Fruit fly (Drosophila melanogaster) whole organism, embryonic: ENCODE results near the gene Vsp37A.

Source experiments
- Atf6 ChIP-seq: fragments of 200-800 bp; sonication (Bioruptor generic); IDR thresholded peaks from 2 replicates; pipeline ENCODE4 v1.3.6; 2022; ENCODE audit warnings: missing biosample characterization, missing genetic modification characterization
- BtbVII ChIP-seq: fragments of 200-800 bp; sonication (Bioruptor generic); optimal IDR thresholded peaks from 3 replicates; lab custom pipeline; 2017; ENCODE audit warnings: missing biosample characterization, mild to moderate bottlenecking, missing genetic modification characterization
- CG10267 ChIP-seq: fragments of 200-800 bp; sonication (Bioruptor generic); optimal IDR thresholded peaks from 2 replicates; lab custom pipeline; 2018; ENCODE audit warnings: missing biosample characterization, mild to moderate bottlenecking, missing genetic modification characterization, moderate library complexity
- CG10321 ChIP-seq: fragments of 200-800 bp; sonication (Bioruptor generic); IDR thresholded peaks from 2 replicates; pipeline ENCODE4 v1.3.6; 2022; ENCODE audit warnings: missing biosample characterization, missing genetic modification characterization
- CG12155 ChIP-seq: fragments of 200-800 bp; sonication (Bioruptor generic); optimal IDR thresholded peaks from 3 replicates; lab custom pipeline; 2016; ENCODE audit warnings: missing biosample characterization, missing genetic modification characterization
- CG12236 ChIP-seq: fragments of 200-800 bp; sonication (Bioruptor generic); optimal IDR thresholded peaks from 2 replicates; lab custom pipeline; 2016; ENCODE audit warnings: missing biosample characterization, missing genetic modification characterization
- CG14441 ChIP-seq: fragments of 200-800 bp; sonication (Bioruptor generic); IDR thresholded peaks from 2 replicates; pipeline ENCODE4 v1.3.6; 2022; ENCODE audit warnings: missing biosample characterization, missing genetic modification characterization
- CG15479 ChIP-seq: fragments of 200-800 bp; sonication (Bioruptor generic); optimal IDR thresholded peaks from 3 replicates; lab custom pipeline; 2019; ENCODE audit warnings: missing biosample characterization, mild to moderate bottlenecking, missing genetic modification characterization, moderate library complexity
- CG15601 ChIP-seq: fragments of 200-800 bp; sonication (Bioruptor generic); optimal IDR thresholded peaks from 3 replicates; lab custom pipeline; 2019; ENCODE audit warnings: missing biosample characterization, mild to moderate bottlenecking, missing genetic modification characterization, moderate library complexity
- CG17829 ChIP-seq: fragments of 200-800 bp; optimal IDR thresholded peaks from 2 replicates; lab custom pipeline; 2019; ENCODE audit warnings: missing biosample characterization, mild to moderate bottlenecking, missing genetic modification characterization, moderate library complexity
- CG2202 ChIP-seq: fragments of 200-800 bp; sonication (Bioruptor generic); optimal IDR thresholded peaks from 2 replicates; lab custom pipeline; 2018; ENCODE audit warnings: missing biosample characterization, mild to moderate bottlenecking, missing genetic modification characterization
- CG30020 ChIP-seq: fragments of 200-800 bp; optimal IDR thresholded peaks from 2 replicates; lab custom pipeline; 2019; ENCODE audit warnings: missing biosample characterization, mild to moderate bottlenecking, missing genetic modification characterization, moderate library complexity
- CG30431 ChIP-seq: fragments of 200-800 bp; sonication (Bioruptor generic); optimal IDR thresholded peaks from 2 replicates; lab custom pipeline; 2017; ENCODE audit warnings: missing biosample characterization, missing genetic modification characterization
- CG4730 ChIP-seq: fragments of 200-800 bp; sonication (Bioruptor generic); IDR thresholded peaks from 2 replicates; pipeline ENCODE4 v1.3.6; 2022; ENCODE audit warnings: missing biosample characterization, missing genetic modification characterization
- CG6175 ChIP-seq: fragments of 200-800 bp; sonication (Bioruptor generic); IDR thresholded peaks from 3 replicates; pipeline ENCODE4 v1.3.6; 2022; ENCODE audit warnings: missing biosample characterization, missing genetic modification characterization
- CG6689 ChIP-seq: fragments of 200-800 bp; sonication (Bioruptor generic); IDR thresholded peaks from 2 replicates; pipeline ENCODE4 v1.3.6; 2022; ENCODE audit warnings: missing biosample characterization, missing genetic modification characterization
- CG6791 ChIP-seq: fragments of 200-800 bp; sonication (Bioruptor generic); IDR thresholded peaks from 3 replicates; pipeline ENCODE4 v1.3.6; 2022; ENCODE audit warnings: missing biosample characterization, missing genetic modification characterization; ENCODE audit not compliant: partially characterized antibody
- CrebB ChIP-seq: fragments of 200-800 bp; sonication (Bioruptor generic); optimal IDR thresholded peaks from 3 replicates; lab custom pipeline; 2018; ENCODE audit warnings: missing biosample characterization, mild to moderate bottlenecking, missing genetic modification characterization
- H15 ChIP-seq: fragments of 200-800 bp; sonication (Bioruptor generic); IDR thresholded peaks from 3 replicates; pipeline ENCODE4 v1.3.6; 2022; ENCODE audit warnings: missing biosample characterization, missing genetic modification characterization
- Hsf ChIP-seq: fragments of 200-800 bp; sonication (Bioruptor generic); optimal IDR thresholded peaks from 3 replicates; lab custom pipeline; 2016; ENCODE audit warnings: missing biosample characterization, missing genetic modification characterization
- Nf-YC ChIP-seq: fragments of 200-800 bp; optimal IDR thresholded peaks from 3 replicates; lab custom pipeline; 2019; ENCODE audit warnings: missing biosample characterization, mild to moderate bottlenecking, missing genetic modification characterization, moderate library complexity
- Opbp ChIP-seq: fragments of 200-800 bp; sonication (Bioruptor generic); IDR thresholded peaks from 3 replicates; pipeline ENCODE4 v1.3.6; 2022; ENCODE audit warnings: missing biosample characterization, missing genetic modification characterization; ENCODE audit not compliant: partially characterized antibody
- Ptx1 ChIP-seq: fragments of 200-800 bp; sonication (Bioruptor generic); IDR thresholded peaks from 2 replicates; pipeline ENCODE4 v1.3.6; 2022; ENCODE audit warnings: missing biosample characterization, missing genetic modification characterization
- Rfx ChIP-seq: fragments of 200-800 bp; sonication (Bioruptor generic); IDR thresholded peaks from 2 replicates; pipeline ENCODE4 v1.3.6; 2022; ENCODE audit warnings: missing biosample characterization, missing genetic modification characterization
- Sry-β ChIP-seq: fragments of 200-800 bp; sonication (Bioruptor generic); optimal IDR thresholded peaks from 2 replicates; lab custom pipeline; 2018; ENCODE audit warnings: missing biosample characterization, mild to moderate bottlenecking, missing genetic modification characterization, moderate library complexity
- Taf1 ChIP-seq: fragments of 200-800 bp; sonication (Bioruptor generic); IDR thresholded peaks from 2 replicates; pipeline ENCODE4 v1.3.6; 2022; ENCODE audit warnings: missing biosample characterization, missing genetic modification characterization
- Tbp ChIP-seq: fragments of >200 bp; optimal IDR thresholded peaks from 2 replicates; lab custom pipeline; 2018; ENCODE audit warnings: missing biosample characterization, missing genetic modification characterization
- abd-A ChIP-seq: fragments of 200-800 bp; sonication (Bioruptor generic); optimal IDR thresholded peaks from 3 replicates; lab custom pipeline; 2019; ENCODE audit warnings: missing biosample characterization, mild to moderate bottlenecking, missing genetic modification characterization, moderate library complexity
- ap ChIP-seq: fragments of 200-800 bp; sonication (Bioruptor generic); IDR thresholded peaks from 2 replicates; pipeline ENCODE4 v1.3.6; 2022; ENCODE audit warnings: missing biosample characterization, missing genetic modification characterization
- bigmax ChIP-seq: fragments of 200-800 bp; sonication (Bioruptor generic); optimal IDR thresholded peaks from 2 replicates; lab custom pipeline; 2018; ENCODE audit warnings: missing biosample characterization, mild to moderate bottlenecking, missing genetic modification characterization
- ci ChIP-seq: fragments of 200-800 bp; sonication (Bioruptor generic); IDR thresholded peaks from 3 replicates; pipeline ENCODE4 v1.3.6; 2022; ENCODE audit warnings: missing biosample characterization, missing genetic modification characterization
- danr ChIP-seq: fragments of 200-800 bp; sonication (Bioruptor generic); IDR thresholded peaks from 2 replicates; pipeline ENCODE4 v1.3.6; 2022; ENCODE audit warnings: missing biosample characterization, missing genetic modification characterization
- disco-r ChIP-seq: fragments of 200-800 bp; sonication (Bioruptor generic); optimal IDR thresholded peaks from 2 replicates; lab custom pipeline; 2016; ENCODE audit warnings: missing biosample characterization, missing genetic modification characterization
- fd3F ChIP-seq: fragments of 200-800 bp; sonication (Bioruptor generic); optimal IDR thresholded peaks from 2 replicates; lab custom pipeline; 2018; ENCODE audit warnings: missing biosample characterization, mild to moderate bottlenecking, missing genetic modification characterization, moderate library complexity
- gcm ChIP-seq: fragments of 200-800 bp; sonication (Bioruptor generic); optimal IDR thresholded peaks from 2 replicates; lab custom pipeline; 2019; ENCODE audit warnings: missing biosample characterization, mild to moderate bottlenecking, missing genetic modification characterization, moderate library complexity
- jigr1 ChIP-seq: fragments of 200-800 bp; sonication (Bioruptor generic); IDR thresholded peaks from 3 replicates; pipeline ENCODE4 v1.3.6; 2022; ENCODE audit warnings: missing biosample characterization, missing genetic modification characterization
- prd ChIP-seq, 3 experiments: fragments of >200 bp in 2 of 3; fragments of 200-800 bp in 1 of 3; sonication (Bioruptor generic) in 1 of 3; optimal IDR thresholded peaks in 2 of 3; IDR thresholded peaks in 1 of 3; 2 replicates in 2 of 3; 3 replicates in 1 of 3; pipeline versions ENCODE4 v1.3.6 to Lab custom; 2017 to 2022; ENCODE audit warnings: missing biosample characterization in 1 of 3, missing genetic modification characterization in 1 of 3
- pzg ChIP-seq: fragments of 200-800 bp; sonication (Bioruptor generic); optimal IDR thresholded peaks from 3 replicates; lab custom pipeline; 2018; ENCODE audit warnings: missing biosample characterization, mild to moderate bottlenecking, missing genetic modification characterization, moderate library complexity
- sens-2 ChIP-seq: fragments of 200-800 bp; sonication (Bioruptor generic); IDR thresholded peaks from 2 replicates; pipeline ENCODE4 v1.3.6; 2022; ENCODE audit warnings: missing biosample characterization, missing genetic modification characterization
- sisA ChIP-seq: fragments of 200-800 bp; sonication (Bioruptor generic); IDR thresholded peaks from 2 replicates; pipeline ENCODE4 v1.3.6; 2022; ENCODE audit warnings: missing biosample characterization, missing genetic modification characterization
- sna ChIP-seq: fragments of 200-800 bp; sonication (Bioruptor generic); IDR thresholded peaks from 2 replicates; pipeline ENCODE4 v1.3.6; 2022; ENCODE audit warnings: missing biosample characterization, missing genetic modification characterization; ENCODE audit not compliant: partially characterized antibody
- tin ChIP-seq: fragments of 200-800 bp; sonication (Bioruptor generic); optimal IDR thresholded peaks from 3 replicates; lab custom pipeline; 2016; ENCODE audit warnings: missing biosample characterization, missing genetic modification characterization
- usp ChIP-seq: fragments of >200 bp; optimal IDR thresholded peaks from 2 replicates; lab custom pipeline; 2017; ENCODE audit warnings: missing biosample characterization, missing genetic modification characterization

Vsp37A gene

dm6 chrX:629239-629821, 8.0 kb downstream of the Vsp37A start, which contains the start of the genes RpL36 and Mybbp1A (continued):
- no peak for TF ChIP-seq usp (GFP tag; lab: Kevin White, UChicago)
- peak; percentile 48 for TF ChIP-seq CG2202 (tag; lab: Kevin White, UChicago)
- TF ChIP-seq CG12155 = peak; percentile 52
- TF ChIP-seq ap (GFP tag; lab: Robert Waterston, UW) = peak; percentile 58
- peak; percentile 52 for TF ChIP-seq CG12236 (GFP tag; lab: Kevin White, UChicago)
- no peak for TF ChIP-seq CG30431 (GFP tag; lab: Kevin White, UChicago)
- TF ChIP-seq Sry-β (GFP tag; lab: Kevin White, UChicago) = no peak
- peak; percentile 64 for TF ChIP-seq disco-r
- TF ChIP-seq Rfx (GFP tag; lab: Robert Waterston, UW) = peak; percentile 85
- peak; percentile 77 for TF ChIP-seq Hsf (GFP tag; lab: Kevin White, UChicago)
- no peak for TF ChIP-seq Tbp (GFP tag; lab: Kevin White, UChicago)
- peak; percentile 64 for TF ChIP-seq CG10267 (tag; lab: Kevin White, UChicago)
- TF ChIP-seq pzg (GFP tag; lab: Kevin White, UChicago) = peak; percentile 88
- TF ChIP-seq prd (optimal IDR thresholded peaks at IDR 0.05; lab: Kevin White, UChicago) = no peak
- TF ChIP-seq prd (GFP tag; IDR thresholded peaks at IDR 0.05; lab: Robert Waterston, UW) = peak; percentile 60
- no peak for TF ChIP-seq abd-A (tag; lab: Kevin White, UChicago)
- no peak for TF ChIP-seq jigr1 (GFP tag; lab: Robert Waterston, UW)
- peak; percentile 41 for TF ChIP-seq Nf-YC
- TF ChIP-seq CG30020 (tag; lab: Kevin White, UChicago) = peak; percentile 38
- TF ChIP-seq danr = no peak
- peak; percentile 86 for TF ChIP-seq sna (GFP tag; lab: Robert Waterston, UW)
- TF ChIP-seq gcm (GFP tag; lab: Kevin White, UChicago) = peak; percentile 55
- TF ChIP-seq Ptx1 (GFP tag; lab: Robert Waterston, UW) = peak; percentile 63
- TF ChIP-seq BtbVII = peak; percentile 73
- TF ChIP-seq Taf1 (GFP tag; lab: Robert Waterston, UW) = no peak
- TF ChIP-seq ci (GFP tag; lab: Robert Waterston, UW) = peak; percentile 87
- TF ChIP-seq CG6689 (GFP tag; lab: Robert Waterston, UW) = peak; percentile 48; the same call in 1 of the 2 replicates
- peak; percentile 49; the same call in 1 of the 2 replicates for TF ChIP-seq Atf6 (GFP tag; lab: Robert Waterston, UW)
- TF ChIP-seq sisA (GFP tag; lab: Robert Waterston, UW) = peak; percentile 24; the same call in 1 of the 2 replicates
- TF ChIP-seq H15 (GFP tag; lab: Robert Waterston, UW) = peak; percentile 64; the same call in 2 of the 3 replicates
- TF ChIP-seq tin (GFP tag; lab: Kevin White, UChicago) = peak; percentile 65
- peak; percentile 58; the same call in 1 of the 2 replicates for TF ChIP-seq CG14441
- peak; percentile 55 for TF ChIP-seq fd3F (GFP tag; lab: Kevin White, UChicago)
- TF ChIP-seq CG6791 = peak; percentile 85
- peak; percentile 49 for TF ChIP-seq bigmax (GFP tag; lab: Kevin White, UChicago)
- TF ChIP-seq CrebB (tag; lab: Kevin White, UChicago) = peak; percentile 52
- TF ChIP-seq CG15601 (tag; lab: Kevin White, UChicago) = peak; percentile 70
- peak; percentile 4 for TF ChIP-seq CG15479 (GFP tag; lab: Kevin White, UChicago)
- TF ChIP-seq CG17829 = peak; percentile 94
- TF ChIP-seq sens-2 (GFP tag; lab: Robert Waterston, UW) = 0 out of 2 replicates have a peak, but pooled peaks have one; percentile 52
- TF ChIP-seq CG6175 (GFP tag; lab: Robert Waterston, UW) = 0 out of 3 replicates have a peak, but pooled peaks have one; percentile 30
- TF ChIP-seq CG4730 (GFP tag; lab: Robert Waterston, UW) = peak; percentile 41; the same call in 1 of the 2 replicates
- TF ChIP-seq Opbp = peak; percentile 88
- no peak; the same call in 1 of the 2 replicates for TF ChIP-seq CG10321 (GFP tag; lab: Robert Waterston, UW)
